Worm (Caenorhabditis elegans) whole organism, early embryonic: ENCODE data around the gene str-240.
A peak's percentile ranks its signal among the peaks of the same experiment; 100 is the strongest.

Source experiments
- B0310.2 ChIP-seq: sonication (generic microtip); optimal IDR thresholded peaks from 2 replicates; lab custom pipeline; 2016; ENCODE audit warnings: mild to moderate bottlenecking, missing genetic modification characterization, missing compliant biosample characterization
- F13C5.2 ChIP-seq: sonication (generic microtip); optimal IDR thresholded peaks from 2 replicates; lab custom pipeline; 2017; ENCODE audit warnings: mild to moderate bottlenecking, missing genetic modification characterization, inconsistent platforms, missing compliant biosample characterization
- aly-1 ChIP-seq: sonication (generic microtip); optimal IDR thresholded peaks from 2 replicates; lab custom pipeline; 2016; ENCODE audit warnings: missing genetic modification characterization, missing compliant biosample characterization
- ama-1 ChIP-seq: fragments of 150-350 bp; optimal IDR thresholded peaks from 2 replicates; lab custom pipeline; 2014
- ceh-13 ChIP-seq: fragments of 200-800 bp; sonication (Bioruptor generic); optimal IDR thresholded peaks from 2 replicates; lab custom pipeline; 2018; ENCODE audit warnings: mild to moderate bottlenecking, missing genetic modification characterization, missing compliant biosample characterization
- ceh-36 ChIP-seq: sonication (generic microtip); optimal IDR thresholded peaks from 2 replicates; lab custom pipeline; 2016; ENCODE audit warnings: missing genetic modification characterization, inconsistent platforms, missing compliant biosample characterization
- flt-1 ChIP-seq: fragments of 200-800 bp; sonication (Bioruptor generic); IDR thresholded peaks from 2 replicates; pipeline ENCODE4 v1.3.6; 2022; ENCODE audit warnings: missing genetic modification characterization, missing compliant biosample characterization
- hmbx-1 ChIP-seq: sonication (generic microtip); optimal IDR thresholded peaks from 2 replicates; lab custom pipeline; 2016; ENCODE audit warnings: mild to moderate bottlenecking, missing genetic modification characterization, missing compliant biosample characterization
- hmg-4 ChIP-seq: fragments of 200-800 bp; sonication (Bioruptor generic); optimal IDR thresholded peaks from 2 replicates; lab custom pipeline; 2018; ENCODE audit warnings: mild to moderate bottlenecking, missing genetic modification characterization, missing compliant biosample characterization
- hnd-1 ChIP-seq: sonication (generic microtip); optimal IDR thresholded peaks from 2 replicates; lab custom pipeline; 2016; ENCODE audit warnings: missing genetic modification characterization, missing compliant biosample characterization
- scrt-1 ChIP-seq: fragments of 200-800 bp; sonication (Bioruptor generic); IDR thresholded peaks from 2 replicates; pipeline ENCODE4 v1.3.6; 2022; ENCODE audit warnings: missing genetic modification characterization, missing compliant biosample characterization
- tbx-37 ChIP-seq: fragments of 200-800 bp; sonication (Bioruptor generic); conservative IDR thresholded peaks from 2 replicates; pipeline ENCODE4 v1.3.6; 2022; ENCODE audit warnings: missing genetic modification reagents, missing genetic modification characterization, missing compliant biosample characterization
- tra-4 ChIP-seq: sonication (generic microtip); optimal IDR thresholded peaks from 2 replicates; lab custom pipeline; 2017; ENCODE audit warnings: missing genetic modification characterization, missing compliant biosample characterization

The str-240 gene

ce11 chrV:1472569-1472968 lies 49.2 kb downstream of the str-240 start:
- peak; percentile 24 for TF ChIP-seq hmg-4
- TF ChIP-seq scrt-1, result no peak

ce11 chrV:1471977-1472376 lies 49.8 kb downstream of the str-240 start:
- TF ChIP-seq hmg-4 (no peak), hmbx-1 (tag; lab: Kevin White, UChicago) (no peak), ama-1 (no peak), B0310.2 (tag; lab: Kevin White, UChicago) (no peak), hnd-1 (tag; lab: Kevin White, UChicago) (no peak), ceh-36 (tag; lab: Kevin White, UChicago) (no peak)

- TF ChIP-seq aly-1, result no peak
- no peak for TF ChIP-seq tbx-37 (GFP tag; lab: Robert Waterston, UW)
- no peak for TF ChIP-seq hmbx-1 (tag; lab: Kevin White, UChicago)
- peak; percentile 6 for TF ChIP-seq ceh-36 (tag; lab: Kevin White, UChicago)
- TF ChIP-seq F13C5.2 (tag; lab: Kevin White, UChicago), result no peak
- TF ChIP-seq tra-4 (tag; lab: Kevin White, UChicago), result no peak
- no peak for TF ChIP-seq ama-1
- no peak for TF ChIP-seq B0310.2 (tag; lab: Kevin White, UChicago)
- no peak for TF ChIP-seq ceh-13
- peak; percentile 46 for TF ChIP-seq hmg-4
- no peak for TF ChIP-seq flt-1 (GFP tag; lab: Robert Waterston, UW)
Measured at ce11 chrV:1471078-1471969, 50.4 kb downstream of the str-240 start.
